Fruit fly (Drosophila melanogaster) whole organism, wandering third instar larva: ENCODE results near the gene ND-ASHI.
A peak's percentile ranks its signal among the peaks of the same experiment; 100 is the strongest.

Experiments used
- Abd-B ChIP-seq: fragments of >200 bp; optimal IDR thresholded peaks from 2 replicates; lab custom pipeline; 2017; ENCODE audit warnings: missing biosample characterization, missing genetic modification characterization
- CG32264 ChIP-seq: fragments of 200-800 bp; sonication (Bioruptor generic); optimal IDR thresholded peaks from 2 replicates; lab custom pipeline; 2016; ENCODE audit warnings: missing biosample characterization, missing genetic modification characterization
- CG9705 ChIP-seq: fragments of 200-800 bp; sonication (Bioruptor generic); optimal IDR thresholded peaks from 2 replicates; lab custom pipeline; 2018; ENCODE audit warnings: missing biosample characterization, mild to moderate bottlenecking, missing genetic modification characterization
- CrebA ChIP-seq: fragments of 200-800 bp; sonication (Bioruptor generic); optimal IDR thresholded peaks from 2 replicates; lab custom pipeline; 2016; ENCODE audit warnings: missing biosample characterization, mild to moderate bottlenecking, missing genetic modification characterization, borderline replicate concordance
- Dfd ChIP-seq: fragments of >200 bp; optimal IDR thresholded peaks from 2 replicates; lab custom pipeline; 2017; ENCODE audit warnings: missing biosample characterization, missing genetic modification characterization
- Dif ChIP-seq: fragments of 200-275, 200-300 bp; sonication (Bioruptor generic); optimal IDR thresholded peaks from 2 replicates; lab custom pipeline; 2018; ENCODE audit warnings: missing biosample characterization, missing genetic modification characterization; ENCODE audit not compliant: partially characterized antibody
- GATAd ChIP-seq: sonication (Bioruptor generic); optimal IDR thresholded peaks from 2 replicates; lab custom pipeline; 2016; ENCODE audit warnings: missing biosample characterization, missing genetic modification characterization
- HLH106 ChIP-seq: fragments of 200-800 bp; optimal IDR thresholded peaks from 3 replicates; lab custom pipeline; 2019; ENCODE audit warnings: missing biosample characterization, mild to moderate bottlenecking, missing genetic modification characterization, moderate library complexity
- Hnf4 ChIP-seq: fragments of 200-800 bp; sonication (Bioruptor generic); optimal IDR thresholded peaks from 2 replicates; lab custom pipeline; 2016; ENCODE audit warnings: missing biosample characterization, mild to moderate bottlenecking, missing genetic modification characterization
- Hr78 ChIP-seq: fragments of >200 bp; optimal IDR thresholded peaks from 2 replicates; lab custom pipeline; 2017; ENCODE audit warnings: missing biosample characterization, missing genetic modification characterization
- Hr83 ChIP-seq: fragments of 200-300 bp; sonication (Bioruptor generic); optimal IDR thresholded peaks from 2 replicates; lab custom pipeline; 2016; ENCODE audit warnings: missing biosample characterization, mild to moderate bottlenecking, missing genetic modification characterization, moderate library complexity; ENCODE audit not compliant: poor library complexity, severe bottlenecking
- Jra ChIP-seq: sonication (Bioruptor generic); optimal IDR thresholded peaks from 2 replicates; lab custom pipeline; 2016; ENCODE audit warnings: missing biosample characterization, missing genetic modification characterization
- Mio ChIP-seq: sonication (Bioruptor generic); optimal IDR thresholded peaks from 2 replicates; lab custom pipeline; 2016; ENCODE audit warnings: missing biosample characterization, missing genetic modification characterization
- Myc ChIP-seq: fragments of >200 bp; optimal IDR thresholded peaks from 2 replicates; lab custom pipeline; 2017
- N ChIP-seq: fragments of >200 bp; optimal IDR thresholded peaks from 2 replicates; lab custom pipeline; 2018; ENCODE audit warnings: missing biosample characterization, missing external identifiers, missing genetic modification characterization
- OdsH ChIP-seq: fragments of 200-800 bp; sonication (Bioruptor generic); optimal IDR thresholded peaks from 2 replicates; lab custom pipeline; 2016; ENCODE audit warnings: missing biosample characterization, mild to moderate bottlenecking, missing genetic modification characterization
- Rel ChIP-seq, 2 experiments: fragments of 200-800 bp; sonication (Bioruptor generic) in 1 of 2; optimal IDR thresholded peaks; 2 replicates in 1 of 2; 3 replicates in 1 of 2; lab custom pipeline; 2016 to 2019; ENCODE audit warnings: mild to moderate bottlenecking in 2 of 2, missing biosample characterization in 2 of 2, missing genetic modification characterization in 2 of 2, moderate library complexity in 1 of 2
- Sp1 ChIP-seq: fragments of 200-800 bp; sonication (Bioruptor generic); optimal IDR thresholded peaks from 3 replicates; lab custom pipeline; 2019; ENCODE audit warnings: missing biosample characterization, mild to moderate bottlenecking, missing genetic modification characterization, moderate library complexity
- Vsx2 ChIP-seq: fragments of 200-300, 225-300 bp; sonication (Bioruptor generic); optimal IDR thresholded peaks from 2 replicates; lab custom pipeline; 2018; ENCODE audit warnings: missing biosample characterization, missing genetic modification characterization; ENCODE audit not compliant: partially characterized antibody
- br ChIP-seq: fragments of 200-800 bp; sonication (Bioruptor generic); optimal IDR thresholded peaks from 2 replicates; lab custom pipeline; 2016; ENCODE audit warnings: missing biosample characterization, missing genetic modification characterization
- brk ChIP-seq: fragments of 200-800 bp; sonication (Bioruptor generic); optimal IDR thresholded peaks from 2 replicates; lab custom pipeline; 2016; ENCODE audit warnings: missing biosample characterization, mild to moderate bottlenecking, missing genetic modification characterization
- dl ChIP-seq, 2 experiments: fragments of 175-275, 200-275 bp in 1 of 2; fragments of 200-275 bp in 1 of 2; sonication (Bioruptor generic); optimal IDR thresholded peaks; lab custom pipeline; 2018; ENCODE audit warnings: mild to moderate bottlenecking in 2 of 2, missing biosample characterization in 2 of 2, missing genetic modification characterization in 2 of 2, moderate library complexity in 2 of 2; ENCODE audit not compliant: partially characterized antibody in 2 of 2, insufficient read depth in 1 of 2
- dmrt93B ChIP-seq: fragments of 200-800 bp; sonication (Bioruptor generic); optimal IDR thresholded peaks from 2 replicates; lab custom pipeline; 2018; ENCODE audit warnings: missing biosample characterization, mild to moderate bottlenecking, missing genetic modification characterization
- dsf ChIP-seq: sonication (Bioruptor generic); optimal IDR thresholded peaks from 2 replicates; lab custom pipeline; 2016; ENCODE audit warnings: missing biosample characterization, missing genetic modification characterization, borderline replicate concordance
- ey ChIP-seq: fragments of 200-800 bp; sonication (Bioruptor generic); optimal IDR thresholded peaks from 2 replicates; lab custom pipeline; 2016; ENCODE audit warnings: missing biosample characterization, missing genetic modification characterization
- foxo ChIP-seq, 2 experiments: fragments of 200-800 bp; sonication (Bioruptor generic); optimal IDR thresholded peaks; 2 replicates in 1 of 2; 3 replicates in 1 of 2; lab custom pipeline; 2016 to 2017; ENCODE audit warnings: missing biosample characterization in 2 of 2, missing genetic modification characterization in 2 of 2
- fru ChIP-seq: fragments of 200-800 bp; sonication (Bioruptor generic); optimal IDR thresholded peaks from 3 replicates; lab custom pipeline; 2016; ENCODE audit warnings: missing biosample characterization, mild to moderate bottlenecking, missing genetic modification characterization
- h ChIP-seq: fragments of 200-800 bp; sonication (Bioruptor generic); optimal IDR thresholded peaks from 3 replicates; lab custom pipeline; 2016; ENCODE audit warnings: missing biosample characterization, mild to moderate bottlenecking, missing genetic modification characterization
- jim ChIP-seq: fragments of 175-275, 200-325 bp; sonication (Bioruptor generic); optimal IDR thresholded peaks from 2 replicates; lab custom pipeline; 2016; ENCODE audit warnings: missing biosample characterization, mild to moderate bottlenecking, missing genetic modification characterization
- lola ChIP-seq: fragments of >200 bp; optimal IDR thresholded peaks from 2 replicates; lab custom pipeline; 2017; ENCODE audit warnings: missing biosample characterization, missing genetic modification characterization
- pan ChIP-seq: fragments of >200 bp; optimal IDR thresholded peaks from 2 replicates; lab custom pipeline; 2017
- psq ChIP-seq: fragments of 200-800 bp; sonication (Bioruptor generic); optimal IDR thresholded peaks from 3 replicates; lab custom pipeline; 2017; ENCODE audit warnings: missing biosample characterization, mild to moderate bottlenecking, missing genetic modification characterization, moderate library complexity
- rgr ChIP-seq: fragments of 200-800 bp; sonication (Bioruptor generic); optimal IDR thresholded peaks from 3 replicates; lab custom pipeline; 2016; ENCODE audit warnings: missing biosample characterization, mild to moderate bottlenecking, missing genetic modification characterization
- sage ChIP-seq: fragments of 200-800 bp; sonication (Bioruptor generic); optimal IDR thresholded peaks from 2 replicates; lab custom pipeline; 2016; ENCODE audit warnings: missing biosample characterization, mild to moderate bottlenecking, missing genetic modification characterization
- sv ChIP-seq: fragments of 200-800 bp; sonication (Bioruptor generic); optimal IDR thresholded peaks from 3 replicates; lab custom pipeline; 2016; ENCODE audit warnings: missing biosample characterization, missing genetic modification characterization
- tai ChIP-seq: sonication (Bioruptor generic); optimal IDR thresholded peaks from 2 replicates; lab custom pipeline; 2016; ENCODE audit warnings: missing biosample characterization, missing genetic modification characterization
- usp ChIP-seq: fragments of >200 bp; optimal IDR thresholded peaks from 2 replicates; lab custom pipeline; 2017; ENCODE audit warnings: missing biosample characterization, missing genetic modification characterization
- woc ChIP-seq: sonication (Bioruptor generic); optimal IDR thresholded peaks from 2 replicates; lab custom pipeline; 2016; ENCODE audit warnings: missing biosample characterization, mild to moderate bottlenecking, missing genetic modification characterization

The ND-ASHI gene

DNA sequence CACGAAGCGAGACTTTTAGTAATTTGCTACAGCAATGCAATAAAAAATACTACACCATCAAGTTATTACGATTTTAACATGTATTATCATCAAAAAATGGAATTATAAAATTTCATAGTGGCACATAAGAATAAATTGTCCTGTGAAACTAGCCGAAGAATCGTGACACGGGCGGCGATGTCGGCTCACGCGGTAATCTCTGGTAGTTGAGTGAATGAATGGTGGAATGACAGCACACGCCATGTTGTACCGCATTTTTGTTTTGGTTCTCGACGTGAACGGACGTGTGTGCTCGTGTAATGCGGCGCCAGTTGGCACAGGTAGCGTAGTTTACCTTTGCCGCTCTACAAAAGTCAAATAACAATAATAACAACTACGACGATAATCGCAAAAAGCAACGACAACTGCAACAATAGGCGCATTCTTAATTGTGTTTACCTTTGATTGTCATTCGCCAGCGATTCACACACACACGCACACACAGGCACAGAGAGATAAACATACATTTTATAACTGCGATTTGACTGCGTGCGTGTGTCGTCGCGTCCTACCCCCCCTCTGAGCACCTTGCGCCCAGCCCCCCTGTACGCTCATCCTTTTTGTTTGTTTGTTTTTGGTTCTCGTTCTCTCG is 20.5 kb upstream of the ND-ASHI start, which contains the start of gene CG14441 (continued):
- TF ChIP-seq psq (GFP tag; lab: Kevin White, UChicago), result peak; percentile 69
- peak; percentile 100 for TF ChIP-seq fru (GFP tag; lab: Kevin White, UChicago)
- TF ChIP-seq jim, result no peak
- TF ChIP-seq Rel (GFP tag; optimal IDR thresholded peaks at IDR 0.05; lab: Kevin White, UChicago), result peak; percentile 57
- peak; percentile 21 for TF ChIP-seq Rel (tag; optimal IDR thresholded peaks at IDR 0.05; lab: Kevin White, UChicago)
- peak; percentile 34 for TF ChIP-seq sv (GFP tag; lab: Kevin White, UChicago)
- TF ChIP-seq CG9705, result peak; percentile 17
- TF ChIP-seq brk (GFP tag; lab: Kevin White, UChicago), result peak; percentile 44
- no peak for TF ChIP-seq Jra (GFP tag; lab: Kevin White, UChicago)
- peak in 1 of 2 experiments; percentile 51 for TF ChIP-seq foxo (GFP tag; optimal IDR thresholded peaks at IDR 0.05; lab: Kevin White, UChicago)
- peak; percentile 21 for TF ChIP-seq sage (GFP tag; lab: Kevin White, UChicago)
- no peak for TF ChIP-seq dsf (GFP tag; lab: Kevin White, UChicago)
- TF ChIP-seq Hr78, result no peak
- peak; percentile 71 for TF ChIP-seq Myc (lab: Kevin White, UChicago)
- no peak for TF ChIP-seq usp

- TF ChIP-seq OdsH (no peak), Rel (GFP tag; optimal IDR thresholded peaks at IDR 0.05; lab: Kevin White, UChicago) (no peak), Rel (tag; optimal IDR thresholded peaks at IDR 0.05; lab: Kevin White, UChicago) (peak; percentile 81)
These were observed 19.4 kb upstream of the ND-ASHI start, which contains the start of gene CG14440 for dm6 chrX:6698248-6698812. Gene CG14440 (minus strand): TSS chrX:6698567.

dm6 chrX:6696467-6696866 is 17.5 kb upstream of the ND-ASHI start:
- peak; percentile 67 for TF ChIP-seq OdsH
- no peak for TF ChIP-seq usp
- TF ChIP-seq HLH106 (tag; lab: Kevin White, UChicago), result peak; percentile 67
- TF ChIP-seq Dfd (GFP tag; lab: Kevin White, UChicago), result no peak
- no peak for TF ChIP-seq Hr78
- TF ChIP-seq GATAd, result no peak
- no peak for TF ChIP-seq dsf (GFP tag; lab: Kevin White, UChicago)
- TF ChIP-seq Myc (lab: Kevin White, UChicago), result no peak
- TF ChIP-seq pan (lab: Kevin White, UChicago), result no peak
- peak; percentile 79 for TF ChIP-seq br (GFP tag; lab: Kevin White, UChicago)
- no peak for TF ChIP-seq Hr83 (GFP tag; lab: Kevin White, UChicago)
- no peak for TF ChIP-seq N (GFP tag; lab: Kevin White, UChicago)
- TF ChIP-seq tai (GFP tag; lab: Kevin White, UChicago), result no peak
- TF ChIP-seq sage (GFP tag; lab: Kevin White, UChicago), result no peak
- TF ChIP-seq Vsx2, result no peak
- TF ChIP-seq dmrt93B, result peak; percentile 40
- TF ChIP-seq ey, result peak; percentile 70
- TF ChIP-seq Jra (GFP tag; lab: Kevin White, UChicago), result no peak
- TF ChIP-seq lola, result no peak
- TF ChIP-seq Abd-B (GFP tag; lab: Kevin White, UChicago), result no peak
- peak in 1 of 2 experiments; percentile 75 for TF ChIP-seq foxo (GFP tag; optimal IDR thresholded peaks at IDR 0.05; lab: Kevin White, UChicago)
- peak; percentile 71 for TF ChIP-seq h (GFP tag; lab: Kevin White, UChicago)
- no peak for TF ChIP-seq Rel (GFP tag; optimal IDR thresholded peaks at IDR 0.05; lab: Kevin White, UChicago)
- TF ChIP-seq Rel (tag; optimal IDR thresholded peaks at IDR 0.05; lab: Kevin White, UChicago), result peak; percentile 28
- no peak for TF ChIP-seq Mio (GFP tag; lab: Kevin White, UChicago)
- TF ChIP-seq Sp1, result peak; percentile 82
- TF ChIP-seq rgr (GFP tag; lab: Kevin White, UChicago), result peak; percentile 74
- TF ChIP-seq fru (GFP tag; lab: Kevin White, UChicago), result peak; percentile 84
- TF ChIP-seq CG9705, result peak; percentile 32
- TF ChIP-seq dl (GFP tag; optimal IDR thresholded peaks at IDR 0.05; lab: Kevin White, UChicago; ENCODE audit: insufficient read depth in 1 of 2, partially characterized antibody in 2 of 2), result no peak
- TF ChIP-seq psq (GFP tag; lab: Kevin White, UChicago), result peak; percentile 30
- TF ChIP-seq sv (GFP tag; lab: Kevin White, UChicago), result peak; percentile 28
- peak; percentile 45 for TF ChIP-seq CG32264 (GFP tag; lab: Kevin White, UChicago)
- TF ChIP-seq Hnf4, result peak; percentile 28
- TF ChIP-seq jim, result no peak
- no peak for TF ChIP-seq brk (GFP tag; lab: Kevin White, UChicago)
- peak; percentile 38 for TF ChIP-seq woc (GFP tag; lab: Kevin White, UChicago)
- TF ChIP-seq Dif (GFP tag; lab: Kevin White, UChicago), result no peak
- no peak for TF ChIP-seq CrebA
